Worm (Caenorhabditis elegans): ENCODE results near the gene C05G5.2.

DNA sequence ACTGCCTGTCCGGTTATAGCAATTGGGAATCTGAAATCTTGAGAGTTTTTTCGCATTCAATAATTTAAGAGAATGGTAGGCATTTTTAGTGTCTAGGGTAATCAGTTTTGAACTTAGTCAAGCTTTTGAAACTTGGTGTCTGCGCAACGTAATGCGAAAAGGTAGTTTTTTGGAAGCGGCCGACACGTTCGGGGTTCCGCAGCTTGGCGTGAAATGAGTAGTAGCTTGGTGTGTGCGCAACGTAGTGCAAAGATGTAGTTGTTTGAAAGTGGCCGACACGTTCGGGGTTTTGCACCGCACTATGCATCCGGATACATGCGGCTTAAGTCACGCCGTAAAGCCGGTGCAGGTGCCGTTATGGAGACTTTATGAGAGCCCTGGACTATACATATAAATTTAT is 10.9 kb upstream of the C05G5.2 start:
- TF ChIP-seq flt-1 (GFP tag; IDR thresholded peaks at IDR 0.05) (no peak), ztf-29 (GFP tag; IDR thresholded peaks at IDR 0.05) (no peak), ztf-23 (GFP tag; IDR thresholded peaks at IDR 0.05) (no peak), med-1 (GFP tag; optimal IDR thresholded peaks at IDR 0.05; ENCODE audit: insufficient read depth) (no peak), T22C8.4 (GFP tag; IDR thresholded peaks at IDR 0.05) (no peak), cog-1 (tag; optimal IDR thresholded peaks at IDR 0.05) (no peak), tab-1 (GFP tag; IDR thresholded peaks at IDR 0.05) (no peak)
